Worm (Caenorhabditis elegans) whole organism, early embryonic: ENCODE data around the gene Y49F6B.2.

Experiments
- aly-1 ChIP-seq: sonication (generic microtip); optimal IDR thresholded peaks from 2 replicates; lab custom pipeline; 2016; ENCODE audit warnings: missing genetic modification characterization, missing compliant biosample characterization
- ama-1 ChIP-seq: fragments of 150-350 bp; optimal IDR thresholded peaks from 2 replicates; lab custom pipeline; 2014
- ceh-13 ChIP-seq: fragments of 200-800 bp; sonication (Bioruptor generic); optimal IDR thresholded peaks from 2 replicates; lab custom pipeline; 2018; ENCODE audit warnings: mild to moderate bottlenecking, missing genetic modification characterization, missing compliant biosample characterization
- ceh-36 ChIP-seq: sonication (generic microtip); optimal IDR thresholded peaks from 2 replicates; lab custom pipeline; 2016; ENCODE audit warnings: missing genetic modification characterization, inconsistent platforms, missing compliant biosample characterization
- flt-1 ChIP-seq: fragments of 200-800 bp; sonication (Bioruptor generic); IDR thresholded peaks from 2 replicates; pipeline ENCODE4 v1.3.6; 2022; ENCODE audit warnings: missing genetic modification characterization, missing compliant biosample characterization
- hmbx-1 ChIP-seq: sonication (generic microtip); optimal IDR thresholded peaks from 2 replicates; lab custom pipeline; 2016; ENCODE audit warnings: mild to moderate bottlenecking, missing genetic modification characterization, missing compliant biosample characterization
- hmg-4 ChIP-seq: fragments of 200-800 bp; sonication (Bioruptor generic); optimal IDR thresholded peaks from 2 replicates; lab custom pipeline; 2018; ENCODE audit warnings: mild to moderate bottlenecking, missing genetic modification characterization, missing compliant biosample characterization
- sea-1 ChIP-seq: fragments of 200-800 bp; sonication (Bioruptor generic); conservative IDR thresholded peaks from 2 replicates; pipeline ENCODE4 v1.3.6; 2022; ENCODE audit warnings: missing genetic modification characterization, missing compliant biosample characterization
- tbx-11 ChIP-seq: fragments of 200-800 bp; sonication (Bioruptor generic); IDR thresholded peaks from 2 replicates; pipeline ENCODE4 v1.3.6; 2022; ENCODE audit warnings: missing genetic modification characterization, missing compliant biosample characterization
- tra-4 ChIP-seq: sonication (generic microtip); optimal IDR thresholded peaks from 2 replicates; lab custom pipeline; 2017; ENCODE audit warnings: missing genetic modification characterization, missing compliant biosample characterization

ce11 chrII:3481584-3481983 is 21.2 kb upstream of the Y49F6B.2 start, which contains the start of gene Y49F6B.8:
- no peak for TF ChIP-seq hmbx-1 (tag; lab: Kevin White, UChicago)
- no peak for TF ChIP-seq ama-1 (lab: Kevin White, UChicago)
- TF ChIP-seq flt-1: no peak
- TF ChIP-seq tbx-11 (GFP tag; lab: Robert Waterston, UW): no peak
- TF ChIP-seq hmg-4: no peak
- TF ChIP-seq ceh-13: no peak
- no peak for TF ChIP-seq ceh-36 (tag; lab: Kevin White, UChicago)
- no peak for TF ChIP-seq tra-4 (tag; lab: Kevin White, UChicago)
- TF ChIP-seq aly-1 (tag; lab: Kevin White, UChicago): no peak
- TF ChIP-seq sea-1: no peak
